1 fruit fly cellular context compared by ENCODE assay signal in the genomic region with DNA sequence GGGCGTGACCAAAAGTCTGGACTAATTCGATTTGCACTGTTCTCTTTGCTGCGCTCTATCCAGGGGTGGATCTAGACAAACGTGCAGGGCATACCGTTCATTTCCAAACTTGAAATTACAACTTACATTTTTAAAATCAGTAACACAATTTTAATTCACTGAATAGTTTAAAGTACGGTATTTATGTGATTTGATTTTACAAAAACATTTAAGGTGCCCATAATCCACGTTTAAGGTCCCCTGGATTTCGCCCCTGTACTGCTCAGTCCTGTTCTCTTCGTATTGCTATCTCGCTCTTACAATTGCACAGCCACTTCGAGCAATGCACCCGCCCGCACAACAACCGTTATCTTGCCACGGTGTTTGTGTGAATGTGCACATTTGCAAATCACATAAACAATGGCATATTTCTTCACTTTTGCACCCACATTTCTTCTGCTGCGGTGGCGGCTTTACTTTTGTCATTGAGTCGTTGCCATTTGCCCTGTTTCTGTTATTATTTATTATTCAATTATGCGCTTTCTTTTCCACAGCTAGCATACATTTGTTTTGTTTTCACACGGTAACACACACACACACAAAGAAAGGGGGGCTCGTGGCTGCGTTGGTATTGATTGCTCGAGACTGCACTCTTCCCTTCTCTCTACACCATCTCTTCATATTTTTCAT.
A peak's percentile ranks its signal among the peaks of the same experiment; 100 is the strongest.
TF ChIP-seq lines count a peak whose summit lies in the region.

No protein-coding gene starts in this region.

TF ChIP-seq in whole organism, embryonic, 481 proteins besides CTCF, POLR2A, EP300 and RAD21 (continued from another document and continues in another):
- TF ChIP-seq CG11560 (tag; IDR thresholded peaks at IDR 0.05; lab: Robert Waterston, UW) = peak; percentile 49; the same call in 1 of the 3 replicates
- TF ChIP-seq crp (GFP tag; optimal IDR thresholded peaks at IDR 0.05; lab: Kevin White, UChicago) = no peak
- peak; percentile 33 for TF ChIP-seq kay (GFP tag; optimal IDR thresholded peaks at IDR 0.05; lab: Kevin White, UChicago)
- peak; percentile 38; the same call in 1 of the 2 replicates for TF ChIP-seq al (GFP tag; IDR thresholded peaks at IDR 0.05; lab: Robert Waterston, UW)
- TF ChIP-seq CG31388 (GFP tag; optimal IDR thresholded peaks at IDR 0.05; lab: Kevin White, UChicago) = peak; percentile 58
- TF ChIP-seq pb (GFP tag; optimal IDR thresholded peaks at IDR 0.05; lab: Kevin White, UChicago) = peak; percentile 45
- TF ChIP-seq CG6654 (GFP tag; optimal IDR thresholded peaks at IDR 0.05; lab: Kevin White, UChicago) = peak; percentile 35
- peak; percentile 28 for TF ChIP-seq kah (GFP tag; optimal IDR thresholded peaks at IDR 0.05; lab: Kevin White, UChicago)
- peak; percentile 95 for TF ChIP-seq zen (tag; optimal IDR thresholded peaks at IDR 0.05; lab: Kevin White, UChicago)
- no peak for TF ChIP-seq gro (GFP tag; optimal IDR thresholded peaks at IDR 0.05; lab: Kevin White, UChicago)
- no peak for TF ChIP-seq CG6765 (GFP tag; optimal IDR thresholded peaks at IDR 0.05; lab: Kevin White, UChicago)
- TF ChIP-seq CG11398 (GFP tag; optimal IDR thresholded peaks at IDR 0.05; lab: Kevin White, UChicago) = peak; percentile 51
- TF ChIP-seq CG9876 (GFP tag; optimal IDR thresholded peaks at IDR 0.05; lab: Kevin White, UChicago) = peak; percentile 49
- TF ChIP-seq CG16813 (GFP tag; IDR thresholded peaks at IDR 0.05; lab: Robert Waterston, UW; ENCODE audit: partially characterized antibody) = peak; percentile 64
- TF ChIP-seq CG16863 (GFP tag; optimal IDR thresholded peaks at IDR 0.05; lab: Kevin White, UChicago) = peak; percentile 75
- peak; percentile 89 for TF ChIP-seq ci (GFP tag; IDR thresholded peaks at IDR 0.05; lab: Robert Waterston, UW)
- TF ChIP-seq tgo (GFP tag; IDR thresholded peaks at IDR 0.05; lab: Robert Waterston, UW) = peak; percentile 81
- no peak for TF ChIP-seq CG2889 (GFP tag; IDR thresholded peaks at IDR 0.05; lab: Robert Waterston, UW)
- peak; percentile 79 for TF ChIP-seq CG12391 (tag; optimal IDR thresholded peaks at IDR 0.05; lab: Kevin White, UChicago)
- TF ChIP-seq Nf-YA (GFP tag; IDR thresholded peaks at IDR 0.05; lab: Robert Waterston, UW) = peak; percentile 57; the same call in 1 of the 2 replicates
- TF ChIP-seq Sry-β (GFP tag; optimal IDR thresholded peaks at IDR 0.05; lab: Kevin White, UChicago) = peak; percentile 16
- peak; percentile 65 for TF ChIP-seq CG11247 (GFP tag; IDR thresholded peaks at IDR 0.05; lab: Robert Waterston, UW)
- no peak for TF ChIP-seq HLHmδ (GFP tag; optimal IDR thresholded peaks at IDR 0.05; lab: Kevin White, UChicago)
- TF ChIP-seq ATbp (GFP tag; optimal IDR thresholded peaks at IDR 0.05; lab: Kevin White, UChicago) = peak; percentile 70
- TF ChIP-seq CoRest (tag; optimal IDR thresholded peaks at IDR 0.05; lab: Kevin White, UChicago) = peak; percentile 74
- peak; percentile 67; the same call in 1 of the 2 replicates for TF ChIP-seq chm (GFP tag; IDR thresholded peaks at IDR 0.05; lab: Robert Waterston, UW)
- peak; percentile 81 for TF ChIP-seq H2.0 (GFP tag; IDR thresholded peaks at IDR 0.05; lab: Robert Waterston, UW)
- no peak for TF ChIP-seq cas (GFP tag; IDR thresholded peaks at IDR 0.05; lab: Robert Waterston, UW)
- no peak for TF ChIP-seq eve (GFP tag; optimal IDR thresholded peaks at IDR 0.05; lab: Kevin White, UChicago)
- peak; percentile 44 for TF ChIP-seq repo (GFP tag; optimal IDR thresholded peaks at IDR 0.05; lab: Kevin White, UChicago)
- TF ChIP-seq CG9215 (GFP tag; IDR thresholded peaks at IDR 0.05; lab: Robert Waterston, UW) = peak; percentile 70
- peak; percentile 83 for TF ChIP-seq CG4820 (GFP tag; optimal IDR thresholded peaks at IDR 0.05; lab: Kevin White, UChicago)
- TF ChIP-seq CG14965 (GFP tag; optimal IDR thresholded peaks at IDR 0.05; lab: Kevin White, UChicago; ENCODE audit: borderline replicate concordance) = peak; percentile 28
- TF ChIP-seq CG8290 (GFP tag; optimal IDR thresholded peaks at IDR 0.05; lab: Kevin White, UChicago) = peak; percentile 56
- peak in 1 of 2 experiments; percentile 83 for TF ChIP-seq CG8290 (tag; optimal IDR thresholded peaks at IDR 0.05; lab: Kevin White, UChicago)
- no peak for TF ChIP-seq Poxn (GFP tag; IDR thresholded peaks at IDR 0.05; lab: Robert Waterston, UW)
- TF ChIP-seq CG31365 (tag; optimal IDR thresholded peaks at IDR 0.05; lab: Kevin White, UChicago) = no peak
- peak in 1 of 2 experiments; percentile 30 for TF ChIP-seq Eip74EF (GFP tag; optimal IDR thresholded peaks at IDR 0.05; lab: Kevin White, UChicago)
- TF ChIP-seq br (optimal IDR thresholded peaks at IDR 0.05; lab: Kevin White, UChicago) = no peak
- TF ChIP-seq seq (GFP tag; IDR thresholded peaks at IDR 0.05; lab: Robert Waterston, UW) = peak; percentile 47; the same call in 1 of the 2 replicates
- peak; percentile 86 for TF ChIP-seq Chrac-16 (GFP tag; optimal IDR thresholded peaks at IDR 0.05; lab: Kevin White, UChicago)
- TF ChIP-seq CG3847 (GFP tag; IDR thresholded peaks at IDR 0.05; lab: Robert Waterston, UW) = peak; percentile 50
- peak; percentile 44 for TF ChIP-seq Ets97D (GFP tag; optimal IDR thresholded peaks at IDR 0.05; lab: Kevin White, UChicago)
- TF ChIP-seq ato (GFP tag; IDR thresholded peaks at IDR 0.05; lab: Robert Waterston, UW; ENCODE audit: partially characterized antibody) = no peak
- TF ChIP-seq CG30431 (GFP tag; optimal IDR thresholded peaks at IDR 0.05; lab: Kevin White, UChicago) = peak; percentile 73
- TF ChIP-seq Mrtf (GFP tag; IDR thresholded peaks at IDR 0.05; lab: Robert Waterston, UW) = peak; percentile 59; the same call in 2 of the 3 replicates
- TF ChIP-seq emc (GFP tag; optimal IDR thresholded peaks at IDR 0.05; lab: Kevin White, UChicago) = peak; percentile 24
- peak; percentile 78 for TF ChIP-seq E2f1 (GFP tag; IDR thresholded peaks at IDR 0.05; lab: Robert Waterston, UW)
- TF ChIP-seq da (GFP tag; optimal IDR thresholded peaks at IDR 0.05; lab: Kevin White, UChicago) = no peak
- TF ChIP-seq Elba2 (GFP tag; optimal IDR thresholded peaks at IDR 0.05; lab: Kevin White, UChicago) = no peak
- 0 out of 2 replicates have a peak, but pooled peaks have one; percentile 15 for TF ChIP-seq CG43689 (GFP tag; IDR thresholded peaks at IDR 0.05; lab: Robert Waterston, UW)
- TF ChIP-seq odd (GFP tag; optimal IDR thresholded peaks at IDR 0.05; lab: Kevin White, UChicago) = peak; percentile 8
- no peak for TF ChIP-seq BEAF-32 (GFP tag; optimal IDR thresholded peaks at IDR 0.05; lab: Kevin White, UChicago)
- TF ChIP-seq Dip3 (GFP tag; optimal IDR thresholded peaks at IDR 0.05; lab: Kevin White, UChicago) = peak; percentile 8
- TF ChIP-seq Scr (GFP tag; IDR thresholded peaks at IDR 0.05; lab: Robert Waterston, UW; ENCODE audit: partially characterized antibody) = no peak
- peak; percentile 60 for TF ChIP-seq wor (GFP tag; IDR thresholded peaks at IDR 0.05; lab: Robert Waterston, UW)
- peak; percentile 90 for TF ChIP-seq CG15696 (tag; optimal IDR thresholded peaks at IDR 0.05; lab: Kevin White, UChicago)
- TF ChIP-seq az2 (GFP tag; optimal IDR thresholded peaks at IDR 0.05; lab: Kevin White, UChicago) = peak; percentile 81
- TF ChIP-seq NK7.1 (GFP tag; optimal IDR thresholded peaks at IDR 0.05; lab: Kevin White, UChicago) = peak; percentile 55
- peak; percentile 4 for TF ChIP-seq CG17568 (GFP tag; optimal IDR thresholded peaks at IDR 0.05; lab: Kevin White, UChicago)
- TF ChIP-seq unc-4 (GFP tag; IDR thresholded peaks at IDR 0.05; lab: Robert Waterston, UW; ENCODE audit: partially characterized antibody) = no peak
- TF ChIP-seq YL-1 (GFP tag; optimal IDR thresholded peaks at IDR 0.05; lab: Kevin White, UChicago) = no peak
- TF ChIP-seq CG3838 (GFP tag; optimal IDR thresholded peaks at IDR 0.05; lab: Kevin White, UChicago) = no peak
- peak; percentile 53 for TF ChIP-seq Asciz (GFP tag; optimal IDR thresholded peaks at IDR 0.05; lab: Kevin White, UChicago)
- TF ChIP-seq CG3995 (GFP tag; optimal IDR thresholded peaks at IDR 0.05; lab: Kevin White, UChicago) = no peak
- TF ChIP-seq Hey (tag; optimal IDR thresholded peaks at IDR 0.05; lab: Kevin White, UChicago) = no peak
- TF ChIP-seq Hr39 (optimal IDR thresholded peaks at IDR 0.05; lab: Kevin White, UChicago) = no peak
- TF ChIP-seq sens-2 (GFP tag; IDR thresholded peaks at IDR 0.05; lab: Robert Waterston, UW) = peak; percentile 62; the same call in 1 of the 2 replicates
- no peak for TF ChIP-seq C15 (GFP tag; IDR thresholded peaks at IDR 0.05; lab: Robert Waterston, UW)
- TF ChIP-seq otp (GFP tag; IDR thresholded peaks at IDR 0.05; lab: Robert Waterston, UW) = peak; percentile 67; the same call in 2 of the 3 replicates
- TF ChIP-seq ase (GFP tag; IDR thresholded peaks at IDR 0.05; lab: Robert Waterston, UW) = peak; percentile 65; the same call in 2 of the 3 replicates
- peak; percentile 84 for TF ChIP-seq Ptx1 (GFP tag; IDR thresholded peaks at IDR 0.05; lab: Robert Waterston, UW)
- TF ChIP-seq vnd (GFP tag; IDR thresholded peaks at IDR 0.05; lab: Robert Waterston, UW; ENCODE audit: partially characterized antibody) = peak; percentile 45; the same call in 1 of the 3 replicates
- peak; percentile 81 for TF ChIP-seq CG33557 (GFP tag; optimal IDR thresholded peaks at IDR 0.05; lab: Kevin White, UChicago)
- TF ChIP-seq CG1233 (GFP tag; optimal IDR thresholded peaks at IDR 0.05; lab: Kevin White, UChicago) = peak; percentile 79
- TF ChIP-seq Dp (GFP tag; optimal IDR thresholded peaks at IDR 0.05; lab: Kevin White, UChicago) = no peak
- peak; percentile 53 for TF ChIP-seq B-H1 (GFP tag; IDR thresholded peaks at IDR 0.05; lab: Robert Waterston, UW)
- peak; percentile 19 for TF ChIP-seq CG13296 (GFP tag; optimal IDR thresholded peaks at IDR 0.05; lab: Kevin White, UChicago)
- peak; percentile 98 for TF ChIP-seq sens (GFP tag; lab: Kevin White, UChicago)
- TF ChIP-seq Ets65A (GFP tag; lab: Kevin White, UChicago) = peak; percentile 96
- TF ChIP-seq NFAT (GFP tag; IDR thresholded peaks at IDR 0.05; lab: Robert Waterston, UW) = peak; percentile 58; the same call in 1 of the 2 replicates
- peak; percentile 70 for TF ChIP-seq Abd-B (GFP tag; optimal IDR thresholded peaks at IDR 0.05; lab: Kevin White, UChicago)
- TF ChIP-seq wdn (GFP tag; IDR thresholded peaks at IDR 0.05; lab: Robert Waterston, UW) = no peak
- TF ChIP-seq dysf (GFP tag; IDR thresholded peaks at IDR 0.05; lab: Robert Waterston, UW) = peak; percentile 76
- no peak for TF ChIP-seq schlank (tag; optimal IDR thresholded peaks at IDR 0.05; lab: Kevin White, UChicago)
- no peak for TF ChIP-seq aop (GFP tag; IDR thresholded peaks at IDR 0.05; lab: Robert Waterston, UW)
- peak; percentile 75 for TF ChIP-seq Hsf (GFP tag; optimal IDR thresholded peaks at IDR 0.05; lab: Kevin White, UChicago)
- TF ChIP-seq CG33213 (GFP tag; optimal IDR thresholded peaks at IDR 0.05; lab: Kevin White, UChicago) = peak; percentile 55
- TF ChIP-seq CG4282 (GFP tag; optimal IDR thresholded peaks at IDR 0.05; lab: Kevin White, UChicago) = peak; percentile 1
- peak; percentile 76 for TF ChIP-seq CG10267 (tag; optimal IDR thresholded peaks at IDR 0.05; lab: Kevin White, UChicago)
- TF ChIP-seq gce (GFP tag; IDR thresholded peaks at IDR 0.05; lab: Robert Waterston, UW) = peak; percentile 58; the same call in 1 of the 3 replicates
- TF ChIP-seq toy (GFP tag; IDR thresholded peaks at IDR 0.05; lab: Robert Waterston, UW) = no peak
- TF ChIP-seq Nf-YB (GFP tag; optimal IDR thresholded peaks at IDR 0.05; lab: Kevin White, UChicago) = peak; percentile 47
- TF ChIP-seq D (optimal IDR thresholded peaks at IDR 0.05; lab: Kevin White, UChicago) = no peak
- TF ChIP-seq D (GFP tag; optimal IDR thresholded peaks at IDR 0.05; lab: Kevin White, UChicago) = peak; percentile 76
- TF ChIP-seq wek (GFP tag; optimal IDR thresholded peaks at IDR 0.05; lab: Kevin White, UChicago) = no peak
- peak; percentile 93 for TF ChIP-seq CG1603 (tag; optimal IDR thresholded peaks at IDR 0.05; lab: Kevin White, UChicago)
- peak; percentile 59 for TF ChIP-seq CG18476 (GFP tag; optimal IDR thresholded peaks at IDR 0.05; lab: Kevin White, UChicago)
- no peak for TF ChIP-seq ftz-f1 (GFP tag; optimal IDR thresholded peaks at IDR 0.05; lab: Kevin White, UChicago)
- no peak for TF ChIP-seq hth (optimal IDR thresholded peaks at IDR 0.05; lab: Kevin White, UChicago)
- no peak for TF ChIP-seq Nf-YC (tag; optimal IDR thresholded peaks at IDR 0.05; lab: Kevin White, UChicago)
- TF ChIP-seq CG34224 (GFP tag; IDR thresholded peaks at IDR 0.05; lab: Robert Waterston, UW; ENCODE audit: partially characterized antibody) = no peak
- peak; percentile 68; the same call in 1 of the 3 replicates for TF ChIP-seq CG2199 (GFP tag; IDR thresholded peaks at IDR 0.05; lab: Robert Waterston, UW)
- peak; percentile 38 for TF ChIP-seq CG10147 (GFP tag; optimal IDR thresholded peaks at IDR 0.05; lab: Kevin White, UChicago)
- TF ChIP-seq abd-A (tag; optimal IDR thresholded peaks at IDR 0.05; lab: Kevin White, UChicago) = no peak
- TF ChIP-seq unpg (GFP tag; optimal IDR thresholded peaks at IDR 0.05; lab: Kevin White, UChicago) = peak; percentile 85
- peak; percentile 75 to 76 for TF ChIP-seq dpn (GFP tag; optimal IDR thresholded peaks at IDR 0.05; lab: Kevin White, UChicago)
- peak; percentile 82 for TF ChIP-seq Camta (GFP tag; optimal IDR thresholded peaks at IDR 0.05; lab: Kevin White, UChicago)
- TF ChIP-seq CG12744 (GFP tag; optimal IDR thresholded peaks at IDR 0.05; lab: Kevin White, UChicago) = peak; percentile 25
- no peak for TF ChIP-seq B-H2 (GFP tag; optimal IDR thresholded peaks at IDR 0.05; lab: Kevin White, UChicago)
- 0 out of 2 replicates have a peak, but pooled peaks have one; percentile 30 for TF ChIP-seq CG11696 (GFP tag; IDR thresholded peaks at IDR 0.05; lab: Robert Waterston, UW)
- TF ChIP-seq bsh (GFP tag; optimal IDR thresholded peaks at IDR 0.05; lab: Kevin White, UChicago) = peak; percentile 91 to 95
- peak; percentile 75 for TF ChIP-seq ind (GFP tag; optimal IDR thresholded peaks at IDR 0.05; lab: Kevin White, UChicago)
- no peak for TF ChIP-seq CG16779 (GFP tag; IDR thresholded peaks at IDR 0.05; lab: Robert Waterston, UW)
- TF ChIP-seq Fer3 (tag; optimal IDR thresholded peaks at IDR 0.05; lab: Kevin White, UChicago) = peak; percentile 55
- TF ChIP-seq CG9797 (GFP tag; optimal IDR thresholded peaks at IDR 0.05; lab: Kevin White, UChicago) = no peak
- TF ChIP-seq CG9437 (GFP tag; optimal IDR thresholded peaks at IDR 0.05; lab: Kevin White, UChicago) = no peak
- peak; percentile 70 for TF ChIP-seq CG10366 (GFP tag; IDR thresholded peaks at IDR 0.05; lab: Robert Waterston, UW)
- peak; percentile 94 for TF ChIP-seq CG4404 (GFP tag; IDR thresholded peaks at IDR 0.05; lab: Robert Waterston, UW)
- TF ChIP-seq grau (tag; optimal IDR thresholded peaks at IDR 0.05; lab: Kevin White, UChicago) = peak; percentile 73
- peak; percentile 64 for TF ChIP-seq slbo (GFP tag; IDR thresholded peaks at IDR 0.05; lab: Robert Waterston, UW)
